Worm (Caenorhabditis elegans) whole organism, young adult: ENCODE data around the gene xpo-3.

ENCODE experiments used
- F10E7.11 ChIP-seq: sonication (generic microtip); optimal IDR thresholded peaks from 2 replicates; lab custom pipeline; 2017; ENCODE audit warnings: mild to moderate bottlenecking, missing genetic modification characterization, moderate library complexity, missing compliant biosample characterization
- ets-4 ChIP-seq: fragments of 200-800 bp; sonication (Bioruptor generic); optimal IDR thresholded peaks from 2 replicates; lab custom pipeline; 2018; ENCODE audit warnings: mild to moderate bottlenecking, missing genetic modification characterization, missing compliant biosample characterization
- him-1 ChIP-seq: sonication (generic microtip); optimal IDR thresholded peaks from 2 replicates; lab custom pipeline; 2016; ENCODE audit warnings: missing genotype, missing genetic modification reagents, missing genetic modification characterization, missing compliant biosample characterization
- let-526 ChIP-seq: fragments of 200-800 bp; sonication (Bioruptor generic); IDR thresholded peaks from 2 replicates; pipeline ENCODE4 v1.3.6; 2022; ENCODE audit warnings: missing genetic modification reagents, missing genetic modification characterization, missing compliant biosample characterization
- madf-3 ChIP-seq: fragments of 200-800 bp; sonication (Bioruptor generic); IDR thresholded peaks from 2 replicates; pipeline ENCODE4 v1.3.6; 2022; ENCODE audit warnings: missing genetic modification reagents, missing genetic modification characterization, missing compliant biosample characterization
- sea-2 ChIP-seq: fragments of 200-800 bp; sonication (Bioruptor generic); IDR thresholded peaks from 2 replicates; pipeline ENCODE4 v1.3.6; 2022; ENCODE audit warnings: missing genetic modification characterization, missing compliant biosample characterization
- tbp1 ChIP-seq: fragments of 200-800 bp; sonication (Bioruptor generic); optimal IDR thresholded peaks from 2 replicates; lab custom pipeline; 2018; ENCODE audit warnings: mild to moderate bottlenecking, missing genetic modification characterization, missing compliant biosample characterization
- ztf-26 ChIP-seq: sonication (generic microtip); optimal IDR thresholded peaks from 2 replicates; lab custom pipeline; 2017; ENCODE audit warnings: missing genetic modification characterization, missing compliant biosample characterization

- no peak for TF ChIP-seq ztf-26 (tag; lab: Kevin White, UChicago)
- no peak for TF ChIP-seq madf-3 (GFP tag; lab: Robert Waterston, UW)
- no peak for TF ChIP-seq ets-4
- no peak for TF ChIP-seq him-1 (tag; lab: Kevin White, UChicago)
- TF ChIP-seq sea-2 (GFP tag; lab: Robert Waterston, UW): no peak
- TF ChIP-seq F10E7.11: no peak
- no peak for TF ChIP-seq tbp1
- no peak for TF ChIP-seq let-526 (GFP tag; lab: Robert Waterston, UW)
These were observed 17.1 kb upstream of the xpo-3 start, which contains the start of gene exc-9 for ce11 chrIV:7940919-7941318.
